Fruit fly (Drosophila melanogaster): ENCODE measurements around the gene Naa20A.
A peak's percentile ranks its signal among the peaks of the same experiment; 100 is the strongest.

The Naa20A gene

dm6 chrX:19604997-19605396 is 17.9 kb downstream of the Naa20A start, which contains the start of gene CG14207 (continued):
- TF ChIP-seq OdsH (GFP tag; optimal IDR thresholded peaks at IDR 0.05) (no peak), CG11294 (GFP tag; IDR thresholded peaks at IDR 0.05) (no peak), CG16779 (tag; optimal IDR thresholded peaks at IDR 0.05) (peak; percentile 29), esn (GFP tag; optimal IDR thresholded peaks at IDR 0.05) (peak; percentile 19), Gug (GFP tag; IDR thresholded peaks at IDR 0.05) (no peak), Eip93F (GFP tag; optimal IDR thresholded peaks at IDR 0.05) (no peak), CG34406 (GFP tag; optimal IDR thresholded peaks at IDR 0.05) (no peak), CG6163 (GFP tag; IDR thresholded peaks at IDR 0.05) (peak; percentile 47; the same call in 1 of the 3 replicates), CG3919 (GFP tag; optimal IDR thresholded peaks at IDR 0.05) (peak; percentile 2), CG15336 (GFP tag; IDR thresholded peaks at IDR 0.05) (no peak), salr (GFP tag; optimal IDR thresholded peaks at IDR 0.05) (no peak), fd59A (GFP tag; optimal IDR thresholded peaks at IDR 0.05) (no peak), CG9139 (GFP tag; optimal IDR thresholded peaks at IDR 0.05) (no peak), svp (GFP tag) (no peak), dsx (GFP tag; optimal IDR thresholded peaks at IDR 0.05; ENCODE audit: poor library complexity, severe bottlenecking) (no peak), CG6276 (GFP tag; optimal IDR thresholded peaks at IDR 0.05) (no peak), CG1621 (tag; optimal IDR thresholded peaks at IDR 0.05) (no peak), fkh (GFP tag; optimal IDR thresholded peaks at IDR 0.05) (no peak), fd85E (GFP tag; optimal IDR thresholded peaks at IDR 0.05) (no peak), pdm3 (GFP tag; optimal IDR thresholded peaks at IDR 0.05) (no peak), Ets96B (tag; optimal IDR thresholded peaks at IDR 0.05) (no peak), CG3032 (tag; optimal IDR thresholded peaks at IDR 0.05) (peak; percentile 0)

- TF ChIP-seq Hr38 (GFP tag; optimal IDR thresholded peaks at IDR 0.05): no peak
- peak; percentile 54 for TF ChIP-seq CG8319 (GFP tag; optimal IDR thresholded peaks at IDR 0.05)
- peak; percentile 54 for TF ChIP-seq spab (GFP tag; optimal IDR thresholded peaks at IDR 0.05)
- peak; percentile 63 for TF ChIP-seq net (GFP tag; optimal IDR thresholded peaks at IDR 0.05)
- peak; percentile 89 for TF ChIP-seq CG6163 (GFP tag; IDR thresholded peaks at IDR 0.05)
- peak; percentile 27 for TF ChIP-seq CG1621 (tag; optimal IDR thresholded peaks at IDR 0.05)
- TF ChIP-seq Ets21C (GFP tag; optimal IDR thresholded peaks at IDR 0.05): no peak
- peak; percentile 64 for TF ChIP-seq esn (GFP tag; optimal IDR thresholded peaks at IDR 0.05)
- peak; percentile 40 for TF ChIP-seq CG11762 (GFP tag; optimal IDR thresholded peaks at IDR 0.05; ENCODE audit: insufficient read depth)
- peak; percentile 81 for TF ChIP-seq CG10631 (GFP tag; optimal IDR thresholded peaks at IDR 0.05)
- TF ChIP-seq Eip93F (GFP tag; optimal IDR thresholded peaks at IDR 0.05): peak; percentile 12
- TF ChIP-seq eg (GFP tag; IDR thresholded peaks at IDR 0.05): peak; percentile 89
- TF ChIP-seq vri (GFP tag; optimal IDR thresholded peaks at IDR 0.05): peak; percentile 39
- TF ChIP-seq Sox14 (GFP tag; optimal IDR thresholded peaks at IDR 0.05): peak; percentile 69
- peak; percentile 67 for TF ChIP-seq OdsH (GFP tag; optimal IDR thresholded peaks at IDR 0.05)
- peak; percentile 65 for TF ChIP-seq CG6792 (GFP tag; optimal IDR thresholded peaks at IDR 0.05)
- peak; percentile 60 to 61 for TF ChIP-seq ss (GFP tag; optimal IDR thresholded peaks at IDR 0.05)
- TF ChIP-seq Lpt (GFP tag; optimal IDR thresholded peaks at IDR 0.05): peak; percentile 60
- peak; percentile 76 for TF ChIP-seq Gug (GFP tag; IDR thresholded peaks at IDR 0.05)
- no peak for TF ChIP-seq CG9139 (GFP tag; optimal IDR thresholded peaks at IDR 0.05)
- TF ChIP-seq Met (GFP tag; optimal IDR thresholded peaks at IDR 0.05): peak; percentile 75
- TF ChIP-seq CG8632 (GFP tag; optimal IDR thresholded peaks at IDR 0.05): peak; percentile 21
- TF ChIP-seq Blimp-1 (GFP tag; optimal IDR thresholded peaks at IDR 0.05): peak; percentile 8
- peak; percentile 74 for TF ChIP-seq svp (GFP tag)
- TF ChIP-seq fkh (GFP tag; optimal IDR thresholded peaks at IDR 0.05): peak; percentile 25
- peak; percentile 60 for TF ChIP-seq CG7368 (GFP tag; optimal IDR thresholded peaks at IDR 0.05)
- TF ChIP-seq CG34406 (GFP tag; optimal IDR thresholded peaks at IDR 0.05): peak; percentile 44
- peak; percentile 92 for TF ChIP-seq Eip78C (GFP tag)
- TF ChIP-seq lz (GFP tag; optimal IDR thresholded peaks at IDR 0.05): peak; percentile 70
- TF ChIP-seq CG6276 (GFP tag; optimal IDR thresholded peaks at IDR 0.05): peak; percentile 61
- TF ChIP-seq fd59A (GFP tag; optimal IDR thresholded peaks at IDR 0.05): peak; percentile 55
- peak; percentile 37 for TF ChIP-seq Sox102F (GFP tag; optimal IDR thresholded peaks at IDR 0.05)
- peak; percentile 57 for TF ChIP-seq CG16779 (tag; optimal IDR thresholded peaks at IDR 0.05)
- TF ChIP-seq CG4318 (GFP tag; optimal IDR thresholded peaks at IDR 0.05): peak; percentile 65
- peak; percentile 85 for TF ChIP-seq Hr4 (GFP tag; optimal IDR thresholded peaks at IDR 0.05)
- peak; percentile 68 for TF ChIP-seq Ets96B (tag; optimal IDR thresholded peaks at IDR 0.05)
- peak; percentile 42 for TF ChIP-seq Sox15 (GFP tag; optimal IDR thresholded peaks at IDR 0.05)
- TF ChIP-seq CG32006 (GFP tag; optimal IDR thresholded peaks at IDR 0.05): peak; percentile 83
- peak; percentile 43 for TF ChIP-seq CG31627 (GFP tag; optimal IDR thresholded peaks at IDR 0.05)
- TF ChIP-seq Smox (GFP tag; optimal IDR thresholded peaks at IDR 0.05): peak; percentile 39
These were observed 18.9 kb downstream of the Naa20A start for dm6 chrX:19603953-19604352.

Measured in whole organism, prepupa.